Fruit fly (Drosophila melanogaster): ENCODE results near the gene Slh.

DNA sequence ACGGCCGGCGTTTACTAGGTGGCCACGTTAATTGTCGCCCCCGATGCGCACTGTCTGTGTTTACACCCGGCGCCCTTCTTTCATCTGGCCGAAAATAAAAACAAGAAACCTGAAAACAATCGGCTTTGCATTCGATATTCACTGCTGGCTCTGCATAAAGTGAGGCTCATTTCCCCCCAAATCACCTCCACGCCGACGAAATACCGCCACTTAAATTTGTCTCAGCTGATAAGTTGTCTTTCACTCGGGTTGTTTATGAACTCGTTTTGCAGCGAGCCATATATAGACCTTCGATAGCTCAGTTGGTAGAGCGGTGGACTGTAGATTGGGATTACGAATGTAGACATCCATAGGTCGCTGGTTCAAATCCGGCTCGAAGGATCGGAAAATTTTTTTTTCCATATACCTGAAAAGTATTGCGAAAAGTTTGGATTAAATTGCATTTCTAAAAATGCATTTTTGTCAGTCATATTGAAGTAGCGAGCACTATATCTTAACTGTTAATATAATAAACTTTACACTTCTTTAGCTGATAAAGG lies 30.1 kb downstream of the Slh start:
- TF ChIP-seq psq (GFP tag; optimal IDR thresholded peaks at IDR 0.05): no peak
- no peak for TF ChIP-seq Abd-B (GFP tag; optimal IDR thresholded peaks at IDR 0.05)
- no peak for TF ChIP-seq CG32264 (GFP tag; optimal IDR thresholded peaks at IDR 0.05)
- no peak for TF ChIP-seq N (GFP tag; optimal IDR thresholded peaks at IDR 0.05)
- TF ChIP-seq CG9705 (GFP tag; optimal IDR thresholded peaks at IDR 0.05): no peak
- no peak for TF ChIP-seq dl (GFP tag; optimal IDR thresholded peaks at IDR 0.05; ENCODE audit: insufficient read depth in 1 of 2, partially characterized antibody in 2 of 2)
- no peak for TF ChIP-seq OdsH (GFP tag; optimal IDR thresholded peaks at IDR 0.05)
- TF ChIP-seq usp (GFP tag; optimal IDR thresholded peaks at IDR 0.05): no peak
- TF ChIP-seq br (GFP tag; optimal IDR thresholded peaks at IDR 0.05): no peak
- TF ChIP-seq pan (optimal IDR thresholded peaks at IDR 0.05): no peak
- no peak for TF ChIP-seq sv (GFP tag; optimal IDR thresholded peaks at IDR 0.05)

Data from whole organism, wandering third instar larva.